Worm (Caenorhabditis elegans): ENCODE measurements around the gene K08F9.4.
A peak's percentile ranks its signal among the peaks of the same experiment; 100 is the strongest.

K08F9.4 gene

DNA sequence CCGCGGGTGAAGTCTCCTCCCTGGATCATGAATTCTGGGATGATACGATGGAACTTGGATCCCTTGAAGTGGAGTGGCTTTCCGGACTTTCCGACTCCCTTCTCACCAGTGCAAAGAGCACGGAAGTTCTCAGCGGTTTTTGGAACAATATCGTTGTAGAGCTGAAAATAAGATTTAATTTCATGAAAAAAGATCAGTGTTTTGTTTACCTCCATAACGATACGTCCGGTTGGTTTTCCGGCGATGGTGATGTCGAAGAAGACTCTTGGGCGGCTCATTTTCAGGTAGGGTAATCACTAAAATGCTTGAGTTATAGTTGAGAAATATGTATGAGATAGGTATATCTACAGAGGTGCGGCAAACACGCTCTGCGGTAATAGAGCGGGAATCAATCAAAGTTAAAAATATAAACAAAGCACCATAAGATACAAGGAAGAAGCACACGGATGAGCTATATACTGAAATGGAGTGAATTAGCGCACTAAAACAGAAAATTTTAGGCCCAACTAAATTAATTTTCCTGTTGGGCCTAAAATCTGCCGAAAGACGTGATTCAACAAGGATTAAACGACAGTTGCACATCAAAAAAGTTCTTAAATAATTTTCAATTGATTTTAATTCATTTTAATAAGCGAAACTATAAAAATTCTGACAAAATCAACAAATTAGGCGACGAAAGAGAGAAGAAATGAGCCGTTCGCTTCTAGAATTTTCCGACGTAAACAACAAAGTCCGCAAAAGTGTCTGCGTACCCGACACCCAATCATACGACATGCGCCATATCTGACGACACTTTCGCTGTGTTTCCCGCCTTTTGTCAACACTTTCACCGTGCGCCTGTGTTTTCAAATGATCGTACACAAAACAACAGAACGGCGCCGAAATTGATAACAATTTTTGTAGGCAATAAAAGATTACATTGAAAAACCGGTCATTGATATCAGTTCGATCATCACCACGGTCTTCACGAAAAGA, 43.6 kb downstream of the K08F9.4 start, which contains the start of the genes cyn-7 and bath-36 (continued):
- no peak for TF ChIP-seq ceh-58 (GFP tag; IDR thresholded peaks at IDR 0.05)
- TF ChIP-seq lag-1 (GFP tag; IDR thresholded peaks at IDR 0.05) = no peak
- no peak for TF ChIP-seq T26A5.8 (tag; optimal IDR thresholded peaks at IDR 0.05)
- peak; percentile 34; the same call in 1 of the 2 replicates for TF ChIP-seq lin-26 (GFP tag; IDR thresholded peaks at IDR 0.05)
- no peak for TF ChIP-seq nhr-120 (GFP tag; IDR thresholded peaks at IDR 0.05)
- TF ChIP-seq ztf-26 (tag; optimal IDR thresholded peaks at IDR 0.05) = peak; percentile 49
- TF ChIP-seq ama-1 (optimal IDR thresholded peaks at IDR 0.05) = no peak
- no peak for TF ChIP-seq ama-1 (GFP tag; optimal IDR thresholded peaks at IDR 0.05)
- no peak for TF ChIP-seq snpc-4 (GFP tag; optimal IDR thresholded peaks at IDR 0.05)
- peak in 2 of 4 experiments; percentile 68 to 71 for TF ChIP-seq snpc-4 (tag; optimal IDR thresholded peaks at IDR 0.05)
- no peak for TF ChIP-seq nfya-1 (tag; optimal IDR thresholded peaks at IDR 0.05; ENCODE audit: borderline replicate concordance, insufficient read depth)
- no peak for TF ChIP-seq ccch-3 (GFP tag; optimal IDR thresholded peaks at IDR 0.05)
- peak; percentile 38 for TF ChIP-seq snpc-1.3 (tag; optimal IDR thresholded peaks at IDR 0.05; ENCODE audit: insufficient read depth)

DNA sequence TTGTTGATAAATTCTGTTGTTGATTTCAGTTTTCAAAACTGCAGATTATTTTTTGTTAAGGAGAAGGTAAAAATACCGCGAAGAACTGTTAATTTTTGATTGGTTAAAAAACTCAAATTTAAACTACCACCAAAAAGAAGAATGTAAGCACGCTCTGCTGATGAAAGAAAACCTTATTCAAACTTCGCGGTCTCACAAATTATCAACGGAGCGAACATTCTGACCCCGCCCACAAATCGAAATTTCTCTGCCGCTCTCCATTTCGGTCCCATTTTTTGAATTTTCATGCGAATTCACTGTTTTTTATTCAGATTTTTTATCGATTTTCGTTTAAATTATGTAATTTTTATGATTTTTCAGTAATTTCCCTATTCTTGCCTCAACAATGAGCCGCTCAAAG, 45.7 kb downstream of the K08F9.4 start, which contains the start of gene cyn-3:
cyn-3 (plus strand) TSS at position 361 of the 400 bp plus-strand sequence.
- no peak for TF ChIP-seq egl-44 (GFP tag; IDR thresholded peaks at IDR 0.05)
- peak; percentile 89 for TF ChIP-seq dpl-1 (GFP tag; optimal IDR thresholded peaks at IDR 0.05)
- TF ChIP-seq B0336.3 (GFP tag; IDR thresholded peaks at IDR 0.05) = 0 out of 2 replicates have a peak, but pooled peaks have one; percentile 16
- no peak for TF ChIP-seq nfya-2 (GFP tag; IDR thresholded peaks at IDR 0.05)
- peak; percentile 90 for TF ChIP-seq F23B12.7 (tag; optimal IDR thresholded peaks at IDR 0.05; ENCODE audit: insufficient read depth)
- peak; percentile 45 for TF ChIP-seq K12H6.12 (tag; optimal IDR thresholded peaks at IDR 0.05)
- no peak for TF ChIP-seq hrde-1 (tag; optimal IDR thresholded peaks at IDR 0.05; ENCODE audit: borderline replicate concordance)
- TF ChIP-seq bed-1 (GFP tag; IDR thresholded peaks at IDR 0.05) = no peak
- no peak for TF ChIP-seq athp-1 (tag; optimal IDR thresholded peaks at IDR 0.05)
- no peak for TF ChIP-seq ztf-25 (GFP tag; IDR thresholded peaks at IDR 0.05)
- no peak for TF ChIP-seq mel-28 (tag; optimal IDR thresholded peaks at IDR 0.05; ENCODE audit: borderline replicate concordance)
- TF ChIP-seq unc-62 (GFP tag; optimal IDR thresholded peaks at IDR 0.05) = no peak
- no peak for TF ChIP-seq aptf-3 (GFP tag; IDR thresholded peaks at IDR 0.05)
- no peak; the same call in 1 of the 2 replicates for TF ChIP-seq ztf-6 (GFP tag; IDR thresholded peaks at IDR 0.05)
- TF ChIP-seq lin-26 (GFP tag; IDR thresholded peaks at IDR 0.05) = no peak
- no peak for TF ChIP-seq tbx-9 (tag; optimal IDR thresholded peaks at IDR 0.05; ENCODE audit: borderline replicate concordance)
- TF ChIP-seq Y56A3A.18 (GFP tag; IDR thresholded peaks at IDR 0.05) = no peak
- no peak for TF ChIP-seq ceh-58 (GFP tag; IDR thresholded peaks at IDR 0.05)
- TF ChIP-seq dox-1 (GFP tag; IDR thresholded peaks at IDR 0.05) = peak; percentile 75
- TF ChIP-seq ztf-28 (GFP tag; IDR thresholded peaks at IDR 0.05) = no peak
- peak; percentile 64 to 96 (median 65) for TF ChIP-seq lin-35 (GFP tag; optimal IDR thresholded peaks at IDR 0.05)
- TF ChIP-seq ztf-22 (GFP tag; optimal IDR thresholded peaks at IDR 0.05) = no peak
- TF ChIP-seq nhr-27 (tag; optimal IDR thresholded peaks at IDR 0.05) = no peak
- TF ChIP-seq let-607 (tag; optimal IDR thresholded peaks at IDR 0.05) = no peak
- no peak for TF ChIP-seq let-526 (GFP tag; IDR thresholded peaks at IDR 0.05)
- no peak for TF ChIP-seq atf-7 (tag; optimal IDR thresholded peaks at IDR 0.05)
- TF ChIP-seq mxl-1 (tag; optimal IDR thresholded peaks at IDR 0.05) = no peak
- TF ChIP-seq nhr-179 (tag; optimal IDR thresholded peaks at IDR 0.05) = no peak
- TF ChIP-seq attf-6 (GFP tag; IDR thresholded peaks at IDR 0.05) = peak; percentile 50; the same call in 1 of the 2 replicates
- TF ChIP-seq akir-1 (GFP tag; optimal IDR thresholded peaks at IDR 0.05) = no peak
- no peak for TF ChIP-seq F37B4.10 (GFP tag; IDR thresholded peaks at IDR 0.05)
- TF ChIP-seq hsf-1 (GFP tag; IDR thresholded peaks at IDR 0.05) = peak; percentile 88
- TF ChIP-seq egrh-3 (GFP tag; IDR thresholded peaks at IDR 0.05) = no peak
- TF ChIP-seq egl-18 (GFP tag; IDR thresholded peaks at IDR 0.05) = no peak
- TF ChIP-seq hlh-26 (GFP tag; conservative IDR thresholded peaks at IDR 0.05) = no peak

All from whole organism, young adult.